Worm (Caenorhabditis elegans) whole organism, L2 larva: ENCODE measurements around the gene gop-3.

ENCODE experiments used
- lin-13 ChIP-seq: fragments of 150-350 bp; optimal IDR thresholded peaks from 2 replicates; lab custom pipeline; 2014; ENCODE audit warnings: missing biosample characterization, missing genetic modification reagents, missing genetic modification characterization
- unc-62 ChIP-seq: fragments of 150-350 bp; optimal IDR thresholded peaks from 2 replicates; lab custom pipeline; 2014; ENCODE audit warnings: missing biosample characterization, missing genetic modification reagents, missing genetic modification characterization

- TF ChIP-seq unc-62 (GFP tag; lab: Kevin White, UChicago), result no peak
- TF ChIP-seq lin-13, result no peak
Observed at ce11 chrIII:5244539-5244938, 16.0 kb upstream of the gop-3 start, which contains the start of gene cnd-1.
